Fruit fly (Drosophila melanogaster): ENCODE results near the gene Ppcs.

DNA sequence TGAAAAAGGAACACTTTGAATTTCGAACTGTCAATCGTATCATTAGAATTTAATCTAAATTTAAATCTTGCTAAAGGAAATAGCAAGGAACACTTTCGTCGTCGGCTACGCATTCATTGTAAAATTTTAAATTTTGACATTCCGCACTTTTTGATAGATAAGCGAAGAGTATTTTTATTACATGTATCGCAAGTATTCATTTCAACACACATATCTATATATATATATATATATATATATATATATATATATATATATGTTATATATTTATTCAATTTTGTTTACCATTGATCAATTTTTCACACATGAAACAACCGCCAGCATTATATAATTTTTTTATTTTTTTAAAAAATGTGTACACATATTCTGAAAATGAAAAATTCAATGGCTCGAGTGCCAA, 12.1 kb upstream of the Ppcs start, which contains the start of gene CG11779:
- no peak for TF ChIP-seq CG10348 (GFP tag; IDR thresholded peaks at IDR 0.05)
- TF ChIP-seq CG17806 (tag; optimal IDR thresholded peaks at IDR 0.05), result no peak
- TF ChIP-seq rn (GFP tag; IDR thresholded peaks at IDR 0.05), result no peak
- TF ChIP-seq CG8301 (tag; optimal IDR thresholded peaks at IDR 0.05), result no peak
- no peak for TF ChIP-seq CG14655 (GFP tag; optimal IDR thresholded peaks at IDR 0.05)
- TF ChIP-seq CG9948 (tag; optimal IDR thresholded peaks at IDR 0.05), result no peak
- TF ChIP-seq gl (tag; optimal IDR thresholded peaks at IDR 0.05), result no peak
- no peak for TF ChIP-seq CG8159 (tag; optimal IDR thresholded peaks at IDR 0.05)
- no peak for TF ChIP-seq fd96Ca (GFP tag; IDR thresholded peaks at IDR 0.05)
